Worm (Caenorhabditis elegans) whole organism, early embryonic: ENCODE data around the gene ZK616.2.

Experiments used
- F13C5.2 ChIP-seq: sonication (generic microtip); optimal IDR thresholded peaks from 2 replicates; lab custom pipeline; 2017; ENCODE audit warnings: mild to moderate bottlenecking, missing genetic modification characterization, inconsistent platforms, missing compliant biosample characterization
- aly-1 ChIP-seq: sonication (generic microtip); optimal IDR thresholded peaks from 2 replicates; lab custom pipeline; 2016; ENCODE audit warnings: missing genetic modification characterization, missing compliant biosample characterization
- ama-1 ChIP-seq: fragments of 150-350 bp; optimal IDR thresholded peaks from 2 replicates; lab custom pipeline; 2014
- ceh-13 ChIP-seq: fragments of 200-800 bp; sonication (Bioruptor generic); optimal IDR thresholded peaks from 2 replicates; lab custom pipeline; 2018; ENCODE audit warnings: mild to moderate bottlenecking, missing genetic modification characterization, missing compliant biosample characterization
- ets-7 ChIP-seq: sonication (generic microtip); optimal IDR thresholded peaks from 2 replicates; lab custom pipeline; 2016; ENCODE audit warnings: missing genotype, missing genetic modification characterization, missing compliant biosample characterization
- flt-1 ChIP-seq: fragments of 200-800 bp; sonication (Bioruptor generic); IDR thresholded peaks from 2 replicates; pipeline ENCODE4 v1.3.6; 2022; ENCODE audit warnings: missing genetic modification characterization, missing compliant biosample characterization
- hmbx-1 ChIP-seq: sonication (generic microtip); optimal IDR thresholded peaks from 2 replicates; lab custom pipeline; 2016; ENCODE audit warnings: mild to moderate bottlenecking, missing genetic modification characterization, missing compliant biosample characterization
- hnd-1 ChIP-seq: sonication (generic microtip); optimal IDR thresholded peaks from 2 replicates; lab custom pipeline; 2016; ENCODE audit warnings: missing genetic modification characterization, missing compliant biosample characterization
- pes-1 ChIP-seq: fragments of 200-800 bp; sonication (Bioruptor generic); IDR thresholded peaks from 2 replicates; pipeline ENCODE4 v1.3.6; 2022; ENCODE audit warnings: missing genetic modification reagents, missing genetic modification characterization, missing compliant biosample characterization
- sea-1 ChIP-seq: fragments of 200-800 bp; sonication (Bioruptor generic); conservative IDR thresholded peaks from 2 replicates; pipeline ENCODE4 v1.3.6; 2022; ENCODE audit warnings: missing genetic modification characterization, missing compliant biosample characterization
- tbx-11 ChIP-seq: fragments of 200-800 bp; sonication (Bioruptor generic); IDR thresholded peaks from 2 replicates; pipeline ENCODE4 v1.3.6; 2022; ENCODE audit warnings: missing genetic modification characterization, missing compliant biosample characterization
- tbx-37 ChIP-seq: fragments of 200-800 bp; sonication (Bioruptor generic); conservative IDR thresholded peaks from 2 replicates; pipeline ENCODE4 v1.3.6; 2022; ENCODE audit warnings: missing genetic modification reagents, missing genetic modification characterization, missing compliant biosample characterization
- tra-4 ChIP-seq: sonication (generic microtip); optimal IDR thresholded peaks from 2 replicates; lab custom pipeline; 2017; ENCODE audit warnings: missing genetic modification characterization, missing compliant biosample characterization

Gene ZK616.2

ce11 chrIV:5438705-5439104, 41.1 kb downstream of the ZK616.2 start, which contains the start of gene mgl-3:
Gene mgl-3, plus strand, starts transcription at chrIV:5439005.
- TF ChIP-seq tra-4 (tag; lab: Kevin White, UChicago) = no peak
- no peak for TF ChIP-seq tbx-11 (GFP tag; lab: Robert Waterston, UW)
- TF ChIP-seq aly-1 (tag; lab: Kevin White, UChicago) = no peak
- no peak for TF ChIP-seq hmbx-1 (tag; lab: Kevin White, UChicago)
- TF ChIP-seq ets-7 = no peak
- TF ChIP-seq tbx-37 (GFP tag; lab: Robert Waterston, UW) = no peak
- TF ChIP-seq ceh-13 (GFP tag; lab: Kevin White, UChicago) = no peak
- no peak for TF ChIP-seq sea-1 (GFP tag; lab: Robert Waterston, UW)
- TF ChIP-seq pes-1 (GFP tag; lab: Robert Waterston, UW) = no peak
- no peak for TF ChIP-seq hnd-1 (tag; lab: Kevin White, UChicago)
- no peak for TF ChIP-seq flt-1 (GFP tag; lab: Robert Waterston, UW)
- no peak for TF ChIP-seq ama-1
- TF ChIP-seq F13C5.2 (tag; lab: Kevin White, UChicago) = no peak
